Fruit fly (Drosophila melanogaster) whole organism, wandering third instar larva: ENCODE data around the gene CG17328.

ENCODE experiments used
- Abd-B ChIP-seq: fragments of >200 bp; optimal IDR thresholded peaks from 2 replicates; lab custom pipeline; 2017; ENCODE audit warnings: missing biosample characterization, missing genetic modification characterization
- CG9705 ChIP-seq: fragments of 200-800 bp; sonication (Bioruptor generic); optimal IDR thresholded peaks from 2 replicates; lab custom pipeline; 2018; ENCODE audit warnings: missing biosample characterization, mild to moderate bottlenecking, missing genetic modification characterization
- Dif ChIP-seq: fragments of 200-275, 200-300 bp; sonication (Bioruptor generic); optimal IDR thresholded peaks from 2 replicates; lab custom pipeline; 2018; ENCODE audit warnings: missing biosample characterization, missing genetic modification characterization; ENCODE audit not compliant: partially characterized antibody
- Hnf4 ChIP-seq: fragments of 200-800 bp; sonication (Bioruptor generic); optimal IDR thresholded peaks from 2 replicates; lab custom pipeline; 2016; ENCODE audit warnings: missing biosample characterization, mild to moderate bottlenecking, missing genetic modification characterization
- OdsH ChIP-seq: fragments of 200-800 bp; sonication (Bioruptor generic); optimal IDR thresholded peaks from 2 replicates; lab custom pipeline; 2016; ENCODE audit warnings: missing biosample characterization, mild to moderate bottlenecking, missing genetic modification characterization
- brk ChIP-seq: fragments of 200-800 bp; sonication (Bioruptor generic); optimal IDR thresholded peaks from 2 replicates; lab custom pipeline; 2016; ENCODE audit warnings: missing biosample characterization, mild to moderate bottlenecking, missing genetic modification characterization
- h ChIP-seq: fragments of 200-800 bp; sonication (Bioruptor generic); optimal IDR thresholded peaks from 3 replicates; lab custom pipeline; 2016; ENCODE audit warnings: missing biosample characterization, mild to moderate bottlenecking, missing genetic modification characterization
- jim ChIP-seq: fragments of 175-275, 200-325 bp; sonication (Bioruptor generic); optimal IDR thresholded peaks from 2 replicates; lab custom pipeline; 2016; ENCODE audit warnings: missing biosample characterization, mild to moderate bottlenecking, missing genetic modification characterization
- lola ChIP-seq: fragments of >200 bp; optimal IDR thresholded peaks from 2 replicates; lab custom pipeline; 2017; ENCODE audit warnings: missing biosample characterization, missing genetic modification characterization
- pan ChIP-seq: fragments of >200 bp; optimal IDR thresholded peaks from 2 replicates; lab custom pipeline; 2017
- psq ChIP-seq: fragments of 200-800 bp; sonication (Bioruptor generic); optimal IDR thresholded peaks from 3 replicates; lab custom pipeline; 2017; ENCODE audit warnings: missing biosample characterization, mild to moderate bottlenecking, missing genetic modification characterization, moderate library complexity
- usp ChIP-seq: fragments of >200 bp; optimal IDR thresholded peaks from 2 replicates; lab custom pipeline; 2017; ENCODE audit warnings: missing biosample characterization, missing genetic modification characterization

dm6 chr2L:16275177-16275808 is 24.4 kb upstream of the CG17328 start:
- TF ChIP-seq usp (GFP tag; lab: Kevin White, UChicago): no peak
- TF ChIP-seq Dif (GFP tag; lab: Kevin White, UChicago): peak; percentile 6
- no peak for TF ChIP-seq brk (GFP tag; lab: Kevin White, UChicago)
- TF ChIP-seq lola (GFP tag; lab: Kevin White, UChicago): no peak
- no peak for TF ChIP-seq h (GFP tag; lab: Kevin White, UChicago)
- TF ChIP-seq jim (GFP tag; lab: Kevin White, UChicago): no peak
- no peak for TF ChIP-seq pan
- TF ChIP-seq Abd-B (GFP tag; lab: Kevin White, UChicago): no peak
- no peak for TF ChIP-seq Hnf4
- TF ChIP-seq psq: no peak
- TF ChIP-seq CG9705: no peak
- no peak for TF ChIP-seq OdsH (GFP tag; lab: Kevin White, UChicago)
